Worm (Caenorhabditis elegans) whole organism, L1 larva: ENCODE data around the gene ZC239.15.

ENCODE experiments used
- C04F5.9 ChIP-seq: sonication (generic microtip); optimal IDR thresholded peaks from 2 replicates; lab custom pipeline; 2016; ENCODE audit warnings: missing genetic modification characterization, missing compliant biosample characterization
- C16A3.4 ChIP-seq: fragments of 150-350 bp; optimal IDR thresholded peaks from 2 replicates; lab custom pipeline; 2014; ENCODE audit warnings: missing biosample characterization, missing genetic modification characterization
- Y116A8C.19 ChIP-seq: sonication (generic microtip); optimal IDR thresholded peaks from 2 replicates; lab custom pipeline; 2016; ENCODE audit warnings: missing compliant biosample characterization, missing genetic modification characterization, borderline replicate concordance
- alr-1 ChIP-seq: fragments of 200-800 bp; sonication (Bioruptor generic); optimal IDR thresholded peaks from 2 replicates; lab custom pipeline; 2018; ENCODE audit warnings: borderline replicate concordance, mild to moderate bottlenecking, missing genetic modification characterization, missing compliant biosample characterization
- blmp-1 ChIP-seq: fragments of 150-350 bp; optimal IDR thresholded peaks from 2 replicates; lab custom pipeline; 2014; ENCODE audit warnings: missing biosample characterization, missing genetic modification characterization
- ceh-82 ChIP-seq, 3 experiments: fragments of 150-350 bp in 1 of 3; sonication (generic microtip) in 2 of 3; optimal IDR thresholded peaks; 2 replicates each; lab custom pipeline; 2014 to 2017; ENCODE audit warnings: missing biosample characterization in 3 of 3, missing genetic modification characterization in 3 of 3
- ceh-88 ChIP-seq: fragments of 200-800 bp; sonication (Bioruptor generic); IDR thresholded peaks from 2 replicates; pipeline ENCODE4 v1.3.6; 2022; ENCODE audit warnings: missing genetic modification characterization, missing compliant biosample characterization
- ceh-90 ChIP-seq: sonication (generic microtip); optimal IDR thresholded peaks from 2 replicates; lab custom pipeline; 2016; ENCODE audit warnings: missing genetic modification characterization, missing compliant biosample characterization
- dpl-1 ChIP-seq, 3 experiments: fragments of 150-350 bp in 2 of 3; sonication (generic microtip) in 1 of 3; optimal IDR thresholded peaks; 2 replicates each; lab custom pipeline; 2014 to 2017; ENCODE audit warnings: missing biosample characterization in 3 of 3, missing genetic modification characterization in 3 of 3, missing genetic modification reagents in 3 of 3
- dsc-1 ChIP-seq: sonication (generic microtip); optimal IDR thresholded peaks from 2 replicates; lab custom pipeline; 2016; ENCODE audit warnings: mild to moderate bottlenecking, missing genetic modification characterization, missing compliant biosample characterization
- efl-1 ChIP-seq, 4 experiments: fragments of 150-350 bp; optimal IDR thresholded peaks in 3 of 4; peaks in 1 of 4; 1 replicate in 1 of 4; 2 replicates in 3 of 4; lab custom pipeline; 2014; ENCODE audit warnings: missing biosample characterization in 2 of 4, missing genetic modification characterization in 2 of 4, missing genetic modification reagents in 2 of 4
- egl-27 ChIP-seq, 2 experiments: fragments of 150-350 bp in 1 of 2; sonication (generic microtip); optimal IDR thresholded peaks; 3 replicates each; lab custom pipeline; 2017 to 2018; ENCODE audit warnings: missing biosample characterization in 2 of 2, missing genetic modification characterization in 2 of 2, missing genetic modification reagents in 2 of 2
- elt-3 ChIP-seq, 6 experiments: fragments of 150-350 bp in 1 of 6; sonication (generic microtip); optimal IDR thresholded peaks; 2 replicates each; lab custom pipeline; 2017 to 2018; ENCODE audit warnings: missing biosample characterization in 6 of 6, missing genetic modification characterization in 6 of 6, inconsistent platforms in 1 of 6
- fkh-8 ChIP-seq: sonication (generic microtip); optimal IDR thresholded peaks from 2 replicates; lab custom pipeline; 2016; ENCODE audit warnings: mild to moderate bottlenecking, missing genetic modification characterization, missing compliant biosample characterization
- fos-1 ChIP-seq: fragments of 150-350 bp; optimal IDR thresholded peaks from 2 replicates; lab custom pipeline; 2014; ENCODE audit warnings: missing biosample characterization, missing genetic modification characterization
- hpl-2 ChIP-seq: fragments of 150-350 bp; optimal IDR thresholded peaks from 2 replicates; lab custom pipeline; 2014; ENCODE audit warnings: missing biosample characterization, missing genetic modification reagents, missing genetic modification characterization
- irx-1 ChIP-seq: sonication (generic microtip); optimal IDR thresholded peaks from 2 replicates; lab custom pipeline; 2016; ENCODE audit warnings: missing genetic modification characterization, missing compliant biosample characterization
- isw-1 ChIP-seq: fragments of 200-800 bp; sonication (Bioruptor generic); IDR thresholded peaks from 2 replicates; pipeline ENCODE4 v1.3.6; 2022; ENCODE audit warnings: missing genetic modification characterization, missing compliant biosample characterization
- jun-1 ChIP-seq: fragments of 150-350 bp; optimal IDR thresholded peaks from 2 replicates; lab custom pipeline; 2014; ENCODE audit warnings: missing biosample characterization, missing genetic modification reagents, missing genetic modification characterization
- lin-13 ChIP-seq: fragments of 150-350 bp; optimal IDR thresholded peaks from 2 replicates; lab custom pipeline; 2014; ENCODE audit warnings: missing biosample characterization, missing genetic modification reagents, missing genetic modification characterization
- lin-14 ChIP-seq: fragments of 200-800 bp; sonication (Bioruptor generic); optimal IDR thresholded peaks from 2 replicates; lab custom pipeline; 2018; ENCODE audit warnings: mild to moderate bottlenecking, missing genetic modification characterization, moderate library complexity, missing compliant biosample characterization
- lin-15B ChIP-seq: fragments of 150-350 bp; sonication (generic microtip); optimal IDR thresholded peaks from 3 replicates; lab custom pipeline; 2014; ENCODE audit warnings: missing biosample characterization, missing genetic modification characterization
- lin-39 ChIP-seq: fragments of 150-350 bp; optimal IDR thresholded peaks from 2 replicates; lab custom pipeline; 2014; ENCODE audit warnings: missing biosample characterization, missing genetic modification reagents, missing genetic modification characterization
- lir-3 ChIP-seq: sonication (generic microtip); optimal IDR thresholded peaks from 2 replicates; lab custom pipeline; 2016; ENCODE audit warnings: mild to moderate bottlenecking, missing genetic modification characterization, moderate library complexity, missing compliant biosample characterization; ENCODE audit not compliant: poor library complexity
- lsy-2 ChIP-seq, 2 experiments: fragments of 150-350 bp; optimal IDR thresholded peaks; 2 replicates each; lab custom pipeline; 2014; ENCODE audit warnings: missing biosample characterization in 2 of 2, missing genetic modification characterization in 2 of 2
- mab-9 ChIP-seq: fragments of 200-800 bp; sonication (Bioruptor generic); IDR thresholded peaks from 2 replicates; pipeline ENCODE4 v1.3.6; 2022; ENCODE audit warnings: missing genetic modification reagents, missing genetic modification characterization, missing compliant biosample characterization
- mef-2 ChIP-seq: fragments of 150-350 bp; optimal IDR thresholded peaks from 2 replicates; lab custom pipeline; 2014; ENCODE audit warnings: missing biosample characterization, missing genetic modification characterization
- nhr-19 ChIP-seq: fragments of 200-800 bp; sonication (Bioruptor generic); conservative IDR thresholded peaks from 2 replicates; pipeline ENCODE4 v1.3.6; 2022; ENCODE audit warnings: missing genetic modification characterization, missing compliant biosample characterization
- nhr-237 ChIP-seq: fragments of 150-350 bp; optimal IDR thresholded peaks from 2 replicates; lab custom pipeline; 2014; ENCODE audit warnings: missing biosample characterization, missing genetic modification characterization
- nhr-28 ChIP-seq: fragments of 150-350 bp; optimal IDR thresholded peaks from 2 replicates; lab custom pipeline; 2014; ENCODE audit warnings: missing biosample characterization, missing genetic modification characterization
- nhr-76 ChIP-seq: sonication (generic microtip); optimal IDR thresholded peaks from 2 replicates; lab custom pipeline; 2017; ENCODE audit warnings: missing biosample characterization, missing genetic modification characterization
- nhr-84 ChIP-seq: sonication (generic microtip); optimal IDR thresholded peaks from 2 replicates; lab custom pipeline; 2017; ENCODE audit warnings: missing biosample characterization, missing genetic modification characterization
- nhr-85 ChIP-seq: sonication (generic microtip); peaks from one replicate; lab custom pipeline; 2016; ENCODE audit warnings: missing genetic modification characterization, inconsistent platforms, missing compliant biosample characterization
- nhr-90 ChIP-seq: sonication (generic microtip); optimal IDR thresholded peaks from 2 replicates; lab custom pipeline; 2016; ENCODE audit warnings: mild to moderate bottlenecking, missing genetic modification characterization, missing compliant biosample characterization; ENCODE audit not compliant: poor library complexity
- pag-3 ChIP-seq: sonication (generic microtip); optimal IDR thresholded peaks from 2 replicates; lab custom pipeline; 2017; ENCODE audit warnings: missing genetic modification characterization, mild to moderate bottlenecking, missing compliant biosample characterization, antibody characterized with exemption, borderline replicate concordance; ENCODE audit not compliant: insufficient read depth
- pax-3 ChIP-seq: fragments of 200-800 bp; sonication (Bioruptor generic); optimal IDR thresholded peaks from 2 replicates; lab custom pipeline; 2018; ENCODE audit warnings: mild to moderate bottlenecking, missing genetic modification characterization, moderate library complexity, missing compliant biosample characterization
- skn-1 ChIP-seq: fragments of 150-350 bp; optimal IDR thresholded peaks from 2 replicates; lab custom pipeline; 2014; ENCODE audit warnings: missing biosample characterization, missing genetic modification characterization
- snpc-4 ChIP-seq: fragments of 150-350 bp; optimal IDR thresholded peaks from 2 replicates; lab custom pipeline; 2014; ENCODE audit warnings: missing biosample characterization, missing genetic modification characterization
- sox-4 ChIP-seq: sonication (generic microtip); optimal IDR thresholded peaks from 2 replicates; lab custom pipeline; 2016; ENCODE audit warnings: missing genetic modification characterization, missing compliant biosample characterization
- sptf-1 ChIP-seq: fragments of 150-350 bp; optimal IDR thresholded peaks from 2 replicates; lab custom pipeline; 2014; ENCODE audit warnings: missing biosample characterization, missing genetic modification characterization
- tbx-2 ChIP-seq: sonication (generic microtip); optimal IDR thresholded peaks from 2 replicates; lab custom pipeline; 2016; ENCODE audit warnings: missing genetic modification characterization, missing compliant biosample characterization
- tlp-1 ChIP-seq: fragments of 150-350 bp; optimal IDR thresholded peaks from 2 replicates; lab custom pipeline; 2014; ENCODE audit warnings: missing biosample characterization, missing genetic modification characterization
- unc-130 ChIP-seq: fragments of 150-350 bp; optimal IDR thresholded peaks from 2 replicates; lab custom pipeline; 2017; ENCODE audit warnings: missing biosample characterization, missing genetic modification characterization, inconsistent platforms
- unc-30 ChIP-seq: sonication (generic microtip); optimal IDR thresholded peaks from 2 replicates; lab custom pipeline; 2017; ENCODE audit warnings: missing biosample characterization, missing genetic modification characterization
- vab-15 ChIP-seq: sonication (generic microtip); optimal IDR thresholded peaks from 2 replicates; lab custom pipeline; 2017; ENCODE audit warnings: missing genotype, mild to moderate bottlenecking, missing genetic modification characterization, missing compliant biosample characterization
- xbp-1 ChIP-seq: sonication (generic microtip); optimal IDR thresholded peaks from 2 replicates; lab custom pipeline; 2016; ENCODE audit warnings: missing genetic modification characterization, missing compliant biosample characterization
- zip-4 ChIP-seq: fragments of 200-800 bp; sonication (Bioruptor generic); optimal IDR thresholded peaks from 2 replicates; lab custom pipeline; 2018; ENCODE audit warnings: mild to moderate bottlenecking, missing genetic modification characterization, moderate library complexity, missing compliant biosample characterization

ZC239.15 gene

DNA sequence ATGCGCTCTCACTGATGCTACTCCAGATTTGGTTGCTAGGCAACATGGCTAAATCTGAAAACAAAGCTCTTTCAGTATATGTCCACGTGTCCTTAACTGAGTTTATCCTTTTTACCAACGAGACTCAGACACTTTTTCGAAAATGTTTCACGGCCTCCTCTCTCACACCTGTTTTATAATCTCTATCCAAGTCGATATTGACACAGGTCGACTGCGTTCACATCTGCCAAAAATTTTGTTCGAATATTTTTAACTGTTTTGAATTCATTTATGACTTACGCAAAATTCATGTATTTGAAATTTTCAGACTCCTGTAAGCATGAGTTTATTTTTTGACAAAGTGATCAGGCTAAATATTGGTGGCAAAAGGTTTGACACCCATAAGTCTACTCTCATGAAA is 8.8 kb downstream of the ZC239.15 start, which contains the start of gene ZC239.3:
ZC239.3 (plus strand) TSS at position 301 of the 400 bp plus-strand sequence.
- TF ChIP-seq xbp-1 (tag; lab: Kevin White, UChicago) = peak; percentile 23

DNA sequence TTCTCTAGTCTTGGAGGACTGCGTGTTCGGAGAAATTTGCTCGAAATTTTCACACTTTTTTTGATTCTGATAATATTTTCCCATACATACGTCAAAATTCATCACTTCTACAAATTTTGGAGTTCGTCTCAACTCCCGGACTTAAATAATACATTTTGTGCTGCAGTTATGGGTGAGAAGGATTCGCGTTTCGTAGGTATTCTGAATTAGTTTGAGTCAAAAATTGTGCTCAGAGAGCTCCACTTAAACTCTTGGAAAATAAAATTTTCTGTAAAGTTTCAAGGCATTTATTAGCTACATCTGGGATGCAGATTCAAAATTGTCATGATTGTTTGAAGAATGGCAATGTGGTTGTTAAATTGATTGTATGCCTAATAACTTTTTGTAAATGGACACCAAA is 10.6 kb downstream of the ZC239.15 start, which contains the start of gene ZC239.4:
ZC239.4 (plus strand) TSS at position 301 of the 400 bp plus-strand sequence.
- TF ChIP-seq blmp-1 (tag; lab: Kevin White, UChicago) = no peak
- TF ChIP-seq nhr-28 = no peak
- no peak for TF ChIP-seq dpl-1 (GFP tag; optimal IDR thresholded peaks at IDR 0.05; lab: Kevin White, UChicago)
- no peak for TF ChIP-seq nhr-84 (tag; lab: Kevin White, UChicago)
- no peak for TF ChIP-seq nhr-85
- no peak for TF ChIP-seq zip-4 (GFP tag; lab: Kevin White, UChicago)
- no peak for TF ChIP-seq sptf-1 (tag; lab: Kevin White, UChicago)
- no peak for TF ChIP-seq jun-1 (tag; lab: Kevin White, UChicago)
- no peak for TF ChIP-seq ceh-88 (GFP tag; lab: Robert Waterston, UW)
- TF ChIP-seq mab-9 (GFP tag; lab: Robert Waterston, UW) = no peak
- no peak for TF ChIP-seq unc-30 (tag; lab: Kevin White, UChicago)
- TF ChIP-seq C16A3.4 (tag; lab: Kevin White, UChicago) = no peak
- no peak for TF ChIP-seq pax-3 (tag; lab: Kevin White, UChicago)
- TF ChIP-seq Y116A8C.19 (tag; lab: Kevin White, UChicago) = no peak

DNA sequence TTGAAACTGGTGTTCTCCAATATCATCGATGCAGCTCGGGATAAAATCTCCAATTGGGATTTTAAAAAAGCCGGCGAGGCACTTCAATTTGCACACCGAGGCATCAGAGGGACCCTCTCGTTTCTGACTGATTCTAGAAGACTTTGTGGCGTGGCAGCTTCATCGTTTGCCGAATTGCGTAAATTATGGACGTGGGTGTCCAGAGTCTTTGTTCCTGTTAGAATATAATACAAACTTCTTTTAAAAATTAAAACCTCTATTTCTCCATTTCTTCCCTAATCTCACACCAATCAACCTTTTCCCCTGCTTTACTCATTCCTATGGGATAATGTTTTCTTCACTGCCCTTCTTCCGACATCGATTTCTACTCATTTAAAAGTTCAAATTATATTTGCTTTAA is 14.2 kb downstream of the ZC239.15 start, which contains the start of gene ZC239.5:
ZC239.5 (plus strand) TSS at position 301 of the 400 bp plus-strand sequence.
- TF ChIP-seq unc-130 (no peak), mef-2 (tag; lab: Kevin White, UChicago) (no peak), nhr-76 (tag; lab: Kevin White, UChicago) (no peak), lin-13 (GFP tag; lab: Kevin White, UChicago) (no peak), isw-1 (GFP tag; lab: Robert Waterston, UW) (no peak), dsc-1 (tag; lab: Kevin White, UChicago) (no peak), zip-4 (GFP tag; lab: Kevin White, UChicago) (no peak), vab-15 (no peak), lsy-2 (tag; optimal IDR thresholded peaks at IDR 0.05; lab: Kevin White, UChicago) (no peak), tbx-2 (tag; lab: Kevin White, UChicago) (no peak), ceh-82 (tag; optimal IDR thresholded peaks at IDR 0.05; lab: Kevin White, UChicago) (no peak), lir-3 (no peak), alr-1 (tag; lab: Kevin White, UChicago) (no peak)

DNA sequence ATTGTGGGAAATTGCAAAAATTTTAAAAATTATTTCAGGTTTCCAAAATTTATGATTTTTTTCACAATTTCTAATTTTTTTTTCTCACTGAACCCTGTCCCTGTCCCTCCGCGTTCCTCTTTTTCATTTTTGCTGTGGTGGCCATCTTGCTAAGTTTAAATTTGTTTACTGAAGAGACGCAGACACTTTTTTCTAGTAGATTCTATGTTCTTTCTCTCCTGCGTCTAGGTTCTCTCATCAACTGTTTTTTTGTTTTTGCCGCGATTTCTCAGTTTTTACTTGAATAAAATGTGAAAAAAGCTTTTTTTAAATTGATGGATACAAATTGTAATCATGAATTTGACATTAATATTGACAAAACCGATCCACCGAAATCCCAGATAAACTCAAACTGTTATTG is 15.3 kb downstream of the ZC239.15 start, which contains the start of gene ZC239.6:
ZC239.6 (plus strand) TSS at position 381 of the 400 bp plus-strand sequence.
- TF ChIP-seq nhr-90 (tag; lab: Kevin White, UChicago) = no peak
- no peak for TF ChIP-seq lin-39 (tag; lab: Kevin White, UChicago)
- no peak for TF ChIP-seq pag-3 (tag; lab: Kevin White, UChicago)
- TF ChIP-seq C04F5.9 (tag; lab: Kevin White, UChicago) = no peak
- TF ChIP-seq nhr-19 (GFP tag; lab: Robert Waterston, UW) = no peak
- TF ChIP-seq elt-3 (tag; optimal IDR thresholded peaks at IDR 0.05; lab: Kevin White, UChicago) = no peak
- no peak for TF ChIP-seq mab-9 (GFP tag; lab: Robert Waterston, UW)
- TF ChIP-seq unc-130 = no peak
- no peak for TF ChIP-seq irx-1
- TF ChIP-seq vab-15 = no peak
- no peak for TF ChIP-seq fkh-8 (tag; lab: Kevin White, UChicago)
- no peak for TF ChIP-seq nhr-237 (tag; lab: Kevin White, UChicago)
- TF ChIP-seq lin-14 = peak; percentile 69
- TF ChIP-seq sox-4 = no peak
- TF ChIP-seq egl-27 (tag; optimal IDR thresholded peaks at IDR 0.05; lab: Kevin White, UChicago) = no peak
- TF ChIP-seq tlp-1 = no peak
- no peak for TF ChIP-seq snpc-4 (tag; lab: Kevin White, UChicago)
- no peak for TF ChIP-seq lin-15B
- peak; percentile 23 to 51 for TF ChIP-seq lsy-2 (tag; optimal IDR thresholded peaks at IDR 0.05; lab: Kevin White, UChicago)
- peak; percentile 39 to 42 for TF ChIP-seq efl-1 (optimal IDR thresholded peaks at IDR 0.05; lab: Kevin White, UChicago)
- peak; percentile 41 to 84 for TF ChIP-seq efl-1 (GFP tag; optimal IDR thresholded peaks at IDR 0.05 in 1 of 2; lab: Kevin White, UChicago)
- no peak for TF ChIP-seq skn-1 (tag; lab: Kevin White, UChicago)
- no peak for TF ChIP-seq fos-1 (tag; lab: Kevin White, UChicago)
- no peak for TF ChIP-seq hpl-2 (GFP tag; lab: Kevin White, UChicago)
- no peak for TF ChIP-seq ceh-90 (tag; lab: Kevin White, UChicago)
